Fruit fly (Drosophila melanogaster) whole organism, embryonic: ENCODE results near the gene CG6283.

Experiments used
- CG10209 ChIP-seq: fragments of 200-800 bp; sonication (Bioruptor generic); optimal IDR thresholded peaks from 3 replicates; lab custom pipeline; 2017; ENCODE audit warnings: missing biosample characterization, mild to moderate bottlenecking, missing genetic modification characterization, missing genetic modification reagents
- CG1233 ChIP-seq: fragments of 200-800 bp; sonication (Bioruptor generic); optimal IDR thresholded peaks from 4 replicates; lab custom pipeline; 2018; ENCODE audit warnings: missing biosample characterization, mild to moderate bottlenecking, missing genetic modification characterization
- CG12942 ChIP-seq: fragments of 200-800 bp; sonication (Bioruptor generic); optimal IDR thresholded peaks from 3 replicates; lab custom pipeline; 2016; ENCODE audit warnings: missing biosample characterization, missing genetic modification characterization
- CG13894 ChIP-seq: fragments of 200-800 bp; sonication (Bioruptor generic); optimal IDR thresholded peaks from 3 replicates; lab custom pipeline; 2018; ENCODE audit warnings: missing biosample characterization, mild to moderate bottlenecking, missing genetic modification characterization, moderate library complexity
- CG15514 ChIP-seq: fragments of 200-800 bp; sonication (Bioruptor generic); optimal IDR thresholded peaks from 3 replicates; lab custom pipeline; 2017; ENCODE audit warnings: missing biosample characterization, missing genetic modification characterization, mild to moderate bottlenecking, moderate library complexity, missing genetic modification reagents
- CG17385 ChIP-seq: fragments of 200-800 bp; sonication (Bioruptor generic); optimal IDR thresholded peaks from 3 replicates; lab custom pipeline; 2018; ENCODE audit warnings: missing biosample characterization, mild to moderate bottlenecking, missing genetic modification characterization
- CG34224 ChIP-seq: fragments of 200-800 bp; sonication (Bioruptor generic); IDR thresholded peaks from 3 replicates; pipeline ENCODE4 v1.3.6; 2022; ENCODE audit warnings: missing biosample characterization, missing genetic modification characterization; ENCODE audit not compliant: partially characterized antibody
- CG5953 ChIP-seq: fragments of 200-800 bp; sonication (Bioruptor generic); IDR thresholded peaks from 2 replicates; pipeline ENCODE4 v1.3.6; 2022; ENCODE audit warnings: missing biosample characterization, missing genetic modification characterization
- CG8765 ChIP-seq: fragments of 200-800 bp; sonication (Bioruptor generic); IDR thresholded peaks from 2 replicates; pipeline ENCODE4 v1.3.6; 2022; ENCODE audit warnings: missing biosample characterization, missing genetic modification characterization
- CTCF ChIP-seq: fragments of 200-800 bp; sonication (Bioruptor generic); optimal IDR thresholded peaks from 2 replicates; lab custom pipeline; 2017; ENCODE audit warnings: missing biosample characterization, mild to moderate bottlenecking, missing genetic modification characterization, moderate library complexity
- CoRest ChIP-seq: fragments of 200-800 bp; sonication (Bioruptor generic); optimal IDR thresholded peaks from 3 replicates; lab custom pipeline; 2018; ENCODE audit warnings: missing biosample characterization, mild to moderate bottlenecking, missing genetic modification characterization, moderate library complexity
- Elba2 ChIP-seq: fragments of 200-800 bp; sonication (Bioruptor generic); optimal IDR thresholded peaks from 3 replicates; lab custom pipeline; 2016; ENCODE audit warnings: missing biosample characterization, missing genetic modification characterization
- HHEX ChIP-seq: fragments of 200-800 bp; sonication (Bioruptor generic); optimal IDR thresholded peaks from 3 replicates; lab custom pipeline; 2017; ENCODE audit warnings: missing biosample characterization, mild to moderate bottlenecking, missing genetic modification characterization, missing genetic modification reagents
- Hmr ChIP-seq: fragments of 200-800 bp; sonication (Bioruptor generic); optimal IDR thresholded peaks from 3 replicates; lab custom pipeline; 2017; ENCODE audit warnings: mild to moderate bottlenecking, missing biosample characterization, missing genetic modification reagents, missing genetic modification characterization
- Max ChIP-seq: fragments of 200-800 bp; sonication (Bioruptor generic); optimal IDR thresholded peaks from 2 replicates; lab custom pipeline; 2016; ENCODE audit warnings: missing biosample characterization, mild to moderate bottlenecking, missing genetic modification characterization
- Pdp1 ChIP-seq, 2 experiments: fragments of 200-800 bp; sonication (Bioruptor generic); optimal IDR thresholded peaks; 3 replicates each; lab custom pipeline; 2016; ENCODE audit warnings: missing biosample characterization in 2 of 2, missing genetic modification characterization in 2 of 2, mild to moderate bottlenecking in 1 of 2, moderate library complexity in 1 of 2
- Scr ChIP-seq: fragments of 200-800 bp; sonication (Bioruptor generic); IDR thresholded peaks from 2 replicates; pipeline ENCODE4 v1.3.6; 2022; ENCODE audit warnings: missing biosample characterization, missing genetic modification characterization; ENCODE audit not compliant: partially characterized antibody
- ci ChIP-seq: fragments of 200-800 bp; sonication (Bioruptor generic); IDR thresholded peaks from 3 replicates; pipeline ENCODE4 v1.3.6; 2022; ENCODE audit warnings: missing biosample characterization, missing genetic modification characterization
- dysf ChIP-seq: fragments of 200-800 bp; sonication (Bioruptor generic); IDR thresholded peaks from 3 replicates; pipeline ENCODE4 v1.3.6; 2022; ENCODE audit warnings: missing biosample characterization, missing genetic modification characterization
- ewg ChIP-seq: fragments of 200-800 bp; sonication (Bioruptor generic); optimal IDR thresholded peaks from 3 replicates; lab custom pipeline; 2017; ENCODE audit warnings: mild to moderate bottlenecking, missing biosample characterization, missing genetic modification reagents, missing genetic modification characterization
- exex ChIP-seq: fragments of 200-800 bp; sonication (Bioruptor generic); optimal IDR thresholded peaks from 4 replicates; lab custom pipeline; 2018; ENCODE audit warnings: missing biosample characterization, mild to moderate bottlenecking, missing genetic modification characterization, moderate library complexity
- fd64A ChIP-seq: fragments of 200-800 bp; sonication (Bioruptor generic); optimal IDR thresholded peaks from 3 replicates; lab custom pipeline; 2018; ENCODE audit warnings: missing biosample characterization, mild to moderate bottlenecking, missing genetic modification characterization
- gt ChIP-seq: fragments of 200-800 bp; sonication (Bioruptor generic); IDR thresholded peaks from 2 replicates; pipeline ENCODE4 v1.3.6; 2022; ENCODE audit warnings: missing biosample characterization, missing genetic modification characterization
- h ChIP-seq: fragments of >200 bp; optimal IDR thresholded peaks from 2 replicates; lab custom pipeline; 2017
- hbn ChIP-seq: fragments of 200-800 bp; sonication (Bioruptor generic); IDR thresholded peaks from 2 replicates; pipeline ENCODE4 v1.3.6; 2022; ENCODE audit warnings: missing biosample characterization, missing genetic modification characterization; ENCODE audit not compliant: partially characterized antibody
- kay ChIP-seq: fragments of 200-800 bp; sonication (Bioruptor generic); optimal IDR thresholded peaks from 2 replicates; lab custom pipeline; 2016; ENCODE audit warnings: missing biosample characterization, missing genetic modification characterization
- lola ChIP-seq, 3 experiments: fragments of >200 bp in 2 of 3; fragments of 200-800 bp in 1 of 3; sonication (Bioruptor generic) in 1 of 3; optimal IDR thresholded peaks; 2 replicates each; lab custom pipeline; 2017 to 2019; ENCODE audit warnings: missing biosample characterization in 3 of 3, missing genetic modification characterization in 3 of 3, mild to moderate bottlenecking in 1 of 3, moderate library complexity in 1 of 3
- pho ChIP-seq: fragments of 200-800 bp; sonication (Bioruptor generic); optimal IDR thresholded peaks from 2 replicates; lab custom pipeline; 2016; ENCODE audit warnings: missing biosample characterization, missing genetic modification characterization
- phol ChIP-seq: fragments of 200-800 bp; sonication (Bioruptor generic); optimal IDR thresholded peaks from 3 replicates; lab custom pipeline; 2018; ENCODE audit warnings: missing biosample characterization, mild to moderate bottlenecking, missing genetic modification characterization, moderate library complexity
- psq ChIP-seq: fragments of 200-800 bp; sonication (Bioruptor generic); optimal IDR thresholded peaks from 2 replicates; lab custom pipeline; 2017; ENCODE audit warnings: missing biosample characterization, missing genetic modification characterization
- pzg ChIP-seq: fragments of 200-800 bp; sonication (Bioruptor generic); optimal IDR thresholded peaks from 3 replicates; lab custom pipeline; 2018; ENCODE audit warnings: missing biosample characterization, mild to moderate bottlenecking, missing genetic modification characterization, moderate library complexity
- rib ChIP-seq: fragments of 200-800 bp; sonication (Bioruptor generic); IDR thresholded peaks from 2 replicates; pipeline ENCODE4 v1.3.6; 2022; ENCODE audit warnings: missing biosample characterization, missing genetic modification characterization
- sens ChIP-seq: fragments of 200-800 bp; sonication (Bioruptor generic); peaks from one replicate; lab custom pipeline; 2016; ENCODE audit warnings: missing biosample characterization, missing genetic modification characterization
- slbo ChIP-seq: fragments of 200-800 bp; sonication (Bioruptor generic); IDR thresholded peaks from 2 replicates; pipeline ENCODE4 v1.3.6; 2022; ENCODE audit warnings: missing biosample characterization, missing genetic modification characterization
- sr ChIP-seq: fragments of 200-800 bp; sonication (Bioruptor generic); IDR thresholded peaks from 3 replicates; pipeline ENCODE4 v1.3.6; 2022; ENCODE audit warnings: missing biosample characterization, missing genetic modification characterization
- tup ChIP-seq: fragments of 200-800 bp; sonication (Bioruptor generic); optimal IDR thresholded peaks from 2 replicates; lab custom pipeline; 2016; ENCODE audit warnings: missing biosample characterization, mild to moderate bottlenecking, missing genetic modification characterization, moderate library complexity
- zen ChIP-seq: fragments of 200-800 bp; sonication (Bioruptor generic); optimal IDR thresholded peaks from 3 replicates; lab custom pipeline; 2018; ENCODE audit warnings: missing biosample characterization, mild to moderate bottlenecking, missing genetic modification characterization, moderate library complexity

CG6283 gene

DNA sequence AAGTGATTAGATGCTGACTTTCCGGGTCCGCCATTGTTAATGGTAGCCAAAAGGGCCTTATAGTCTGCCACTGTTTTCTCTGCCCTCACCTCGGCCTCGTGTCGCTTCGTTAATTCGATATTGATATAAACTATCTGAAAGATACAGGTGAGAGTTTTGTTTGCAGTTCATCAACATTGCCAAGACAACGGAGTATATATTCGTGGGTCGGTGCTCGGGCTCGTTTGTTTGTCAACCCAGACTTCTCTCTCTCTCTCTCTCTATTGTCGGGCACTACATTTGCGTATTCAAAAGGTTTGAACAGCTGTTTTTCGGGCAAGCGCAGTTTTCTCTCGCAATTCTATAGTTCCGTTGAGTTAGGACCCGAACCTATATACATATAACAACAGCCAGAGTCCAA lies 46.2 kb upstream of the CG6283 start (continued):
- no peak for TF ChIP-seq CG8765 (GFP tag; lab: Robert Waterston, UW)
- TF ChIP-seq CG15514 (GFP tag; lab: Kevin White, UChicago): peak; percentile 33
- TF ChIP-seq Hmr (GFP tag; lab: Kevin White, UChicago): peak; percentile 50
- no peak for TF ChIP-seq exex (tag; lab: Kevin White, UChicago)
- TF ChIP-seq CTCF (GFP tag; lab: Kevin White, UChicago): no peak
- TF ChIP-seq gt (GFP tag; lab: Robert Waterston, UW): no peak
- TF ChIP-seq pho (GFP tag; lab: Kevin White, UChicago): no peak
- TF ChIP-seq HHEX (GFP tag; lab: Kevin White, UChicago): peak; percentile 11
- TF ChIP-seq zen (tag; lab: Kevin White, UChicago): no peak
- no peak for TF ChIP-seq phol
- TF ChIP-seq sens (GFP tag; lab: Kevin White, UChicago): peak; percentile 85
- TF ChIP-seq CG17385 (GFP tag; lab: Kevin White, UChicago): peak; percentile 7
- TF ChIP-seq ewg (GFP tag; lab: Kevin White, UChicago): peak; percentile 54
- TF ChIP-seq CG10209 (GFP tag; lab: Kevin White, UChicago): peak; percentile 1
- peak; percentile 3 for TF ChIP-seq CG1233 (GFP tag; lab: Kevin White, UChicago)
- TF ChIP-seq ci (GFP tag; lab: Robert Waterston, UW): 0 out of 3 replicates have a peak, but pooled peaks have one; percentile 56
- TF ChIP-seq CG34224 (GFP tag; lab: Robert Waterston, UW): no peak
- TF ChIP-seq fd64A (GFP tag; lab: Kevin White, UChicago): peak; percentile 50

DNA sequence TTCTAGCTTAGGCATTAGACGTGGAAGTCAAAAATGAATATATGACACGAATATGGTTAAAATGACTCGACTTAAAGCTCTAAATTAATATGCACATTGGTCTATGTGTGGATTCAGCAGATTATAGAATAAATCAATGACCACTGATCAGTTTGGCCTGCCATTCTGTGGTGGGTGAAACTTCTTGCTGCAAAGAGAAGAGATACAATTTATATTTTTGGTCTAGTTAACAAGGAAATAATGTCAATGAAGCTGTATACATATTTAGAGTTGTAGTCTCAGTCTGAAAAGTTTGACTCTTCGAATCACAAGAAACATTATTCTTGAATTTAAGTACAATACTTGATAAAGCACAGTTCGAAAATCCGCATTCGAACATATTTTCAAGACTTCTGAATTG lies 44.0 kb upstream of the CG6283 start, which contains the start of gene CG43935:
TSS of gene CG43935 (plus strand) at position 301 of the 400 bp plus-strand sequence.
- TF ChIP-seq pzg (no peak), tup (GFP tag; lab: Kevin White, UChicago) (no peak), rib (GFP tag; lab: Robert Waterston, UW) (no peak), hbn (GFP tag; lab: Robert Waterston, UW) (no peak), Elba2 (GFP tag; lab: Kevin White, UChicago) (no peak), CG5953 (no peak), Max (GFP tag; lab: Kevin White, UChicago) (no peak), Scr (GFP tag; lab: Robert Waterston, UW) (no peak), lola (GFP tag; optimal IDR thresholded peaks at IDR 0.05; lab: Kevin White, UChicago) (no peak), sr (GFP tag; lab: Robert Waterston, UW) (no peak), psq (no peak), h (lab: Kevin White, UChicago) (no peak), Pdp1 (GFP tag; optimal IDR thresholded peaks at IDR 0.05; lab: Kevin White, UChicago) (no peak), CG12942 (GFP tag; lab: Kevin White, UChicago) (no peak), CoRest (no peak), CG13894 (tag; lab: Kevin White, UChicago) (no peak)

DNA sequence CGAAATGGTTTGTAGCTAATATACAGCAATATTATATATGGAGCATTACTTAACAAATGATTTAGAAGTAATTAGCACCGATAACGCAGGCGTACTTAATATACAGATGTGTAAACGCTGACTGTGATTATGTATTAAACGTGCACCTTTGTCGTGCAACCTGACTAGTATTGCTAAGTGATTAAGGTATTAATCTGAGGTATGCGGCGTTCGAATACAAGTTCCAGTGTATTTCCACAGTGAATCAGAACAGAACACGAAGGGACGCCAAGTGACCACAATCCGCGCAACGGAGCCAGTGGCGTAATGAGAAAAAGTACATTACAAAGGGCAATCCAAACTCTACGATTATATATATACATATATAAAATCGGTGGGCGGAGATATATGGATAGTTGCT lies 42.9 kb upstream of the CG6283 start, which contains the start of gene Nep5:
TSS of gene Nep5 (minus strand) at position 101 of the 400 bp plus-strand sequence.
- TF ChIP-seq dysf (GFP tag; lab: Robert Waterston, UW): no peak

DNA sequence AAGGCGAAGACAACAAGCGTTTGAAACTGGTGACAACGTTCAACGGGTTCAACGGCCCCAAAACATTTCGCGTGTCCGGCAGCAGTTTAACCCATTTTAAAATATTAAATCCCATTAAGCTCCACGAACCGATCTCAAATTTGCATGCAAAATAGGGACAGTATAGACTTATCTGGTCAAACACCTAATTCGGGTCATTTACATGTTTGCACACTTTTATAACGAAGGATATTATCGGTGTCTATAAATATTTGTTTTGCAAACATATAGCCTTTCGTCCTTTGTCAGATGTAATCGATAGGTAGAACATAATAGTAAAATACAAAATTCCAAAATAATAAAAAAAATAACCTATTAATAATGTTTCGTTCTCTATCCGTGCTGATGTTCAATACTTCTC lies 40.7 kb upstream of the CG6283 start, which contains the start of gene CG34292:
TSS of gene CG34292 (plus strand) at position 301 of the 400 bp plus-strand sequence.
- no peak for TF ChIP-seq kay
- no peak for TF ChIP-seq slbo (GFP tag; lab: Robert Waterston, UW)
